Fruit fly (Drosophila melanogaster) whole organism, wandering third instar larva: Measurements from ENCODE around the gene ovo.

Experiments
- Abd-B ChIP-seq: fragments of >200 bp; optimal IDR thresholded peaks from 2 replicates; lab custom pipeline; 2017; ENCODE audit warnings: missing biosample characterization, missing genetic modification characterization
- CG32264 ChIP-seq: fragments of 200-800 bp; sonication (Bioruptor generic); optimal IDR thresholded peaks from 2 replicates; lab custom pipeline; 2016; ENCODE audit warnings: missing biosample characterization, missing genetic modification characterization
- CG9705 ChIP-seq: fragments of 200-800 bp; sonication (Bioruptor generic); optimal IDR thresholded peaks from 2 replicates; lab custom pipeline; 2018; ENCODE audit warnings: missing biosample characterization, mild to moderate bottlenecking, missing genetic modification characterization
- CrebA ChIP-seq: fragments of 200-800 bp; sonication (Bioruptor generic); optimal IDR thresholded peaks from 2 replicates; lab custom pipeline; 2016; ENCODE audit warnings: missing biosample characterization, mild to moderate bottlenecking, missing genetic modification characterization, borderline replicate concordance
- Dfd ChIP-seq: fragments of >200 bp; optimal IDR thresholded peaks from 2 replicates; lab custom pipeline; 2017; ENCODE audit warnings: missing biosample characterization, missing genetic modification characterization
- Dif ChIP-seq: fragments of 200-275, 200-300 bp; sonication (Bioruptor generic); optimal IDR thresholded peaks from 2 replicates; lab custom pipeline; 2018; ENCODE audit warnings: missing biosample characterization, missing genetic modification characterization; ENCODE audit not compliant: partially characterized antibody
- GATAd ChIP-seq: sonication (Bioruptor generic); optimal IDR thresholded peaks from 2 replicates; lab custom pipeline; 2016; ENCODE audit warnings: missing biosample characterization, missing genetic modification characterization
- HLH106 ChIP-seq: fragments of 200-800 bp; optimal IDR thresholded peaks from 3 replicates; lab custom pipeline; 2019; ENCODE audit warnings: missing biosample characterization, mild to moderate bottlenecking, missing genetic modification characterization, moderate library complexity
- Hnf4 ChIP-seq: fragments of 200-800 bp; sonication (Bioruptor generic); optimal IDR thresholded peaks from 2 replicates; lab custom pipeline; 2016; ENCODE audit warnings: missing biosample characterization, mild to moderate bottlenecking, missing genetic modification characterization
- Hr78 ChIP-seq: fragments of >200 bp; optimal IDR thresholded peaks from 2 replicates; lab custom pipeline; 2017; ENCODE audit warnings: missing biosample characterization, missing genetic modification characterization
- Hr83 ChIP-seq: fragments of 200-300 bp; sonication (Bioruptor generic); optimal IDR thresholded peaks from 2 replicates; lab custom pipeline; 2016; ENCODE audit warnings: missing biosample characterization, mild to moderate bottlenecking, missing genetic modification characterization, moderate library complexity; ENCODE audit not compliant: poor library complexity, severe bottlenecking
- Jra ChIP-seq: sonication (Bioruptor generic); optimal IDR thresholded peaks from 2 replicates; lab custom pipeline; 2016; ENCODE audit warnings: missing biosample characterization, missing genetic modification characterization
- Mio ChIP-seq: sonication (Bioruptor generic); optimal IDR thresholded peaks from 2 replicates; lab custom pipeline; 2016; ENCODE audit warnings: missing biosample characterization, missing genetic modification characterization
- Myc ChIP-seq: fragments of >200 bp; optimal IDR thresholded peaks from 2 replicates; lab custom pipeline; 2017
- N ChIP-seq: fragments of >200 bp; optimal IDR thresholded peaks from 2 replicates; lab custom pipeline; 2018; ENCODE audit warnings: missing biosample characterization, missing external identifiers, missing genetic modification characterization
- OdsH ChIP-seq: fragments of 200-800 bp; sonication (Bioruptor generic); optimal IDR thresholded peaks from 2 replicates; lab custom pipeline; 2016; ENCODE audit warnings: missing biosample characterization, mild to moderate bottlenecking, missing genetic modification characterization
- Rel ChIP-seq, 2 experiments: fragments of 200-800 bp; sonication (Bioruptor generic) in 1 of 2; optimal IDR thresholded peaks; 2 replicates in 1 of 2; 3 replicates in 1 of 2; lab custom pipeline; 2016 to 2019; ENCODE audit warnings: mild to moderate bottlenecking in 2 of 2, missing biosample characterization in 2 of 2, missing genetic modification characterization in 2 of 2, moderate library complexity in 1 of 2
- Sp1 ChIP-seq: fragments of 200-800 bp; sonication (Bioruptor generic); optimal IDR thresholded peaks from 3 replicates; lab custom pipeline; 2019; ENCODE audit warnings: missing biosample characterization, mild to moderate bottlenecking, missing genetic modification characterization, moderate library complexity
- Vsx2 ChIP-seq: fragments of 200-300, 225-300 bp; sonication (Bioruptor generic); optimal IDR thresholded peaks from 2 replicates; lab custom pipeline; 2018; ENCODE audit warnings: missing biosample characterization, missing genetic modification characterization; ENCODE audit not compliant: partially characterized antibody
- br ChIP-seq: fragments of 200-800 bp; sonication (Bioruptor generic); optimal IDR thresholded peaks from 2 replicates; lab custom pipeline; 2016; ENCODE audit warnings: missing biosample characterization, missing genetic modification characterization
- brk ChIP-seq: fragments of 200-800 bp; sonication (Bioruptor generic); optimal IDR thresholded peaks from 2 replicates; lab custom pipeline; 2016; ENCODE audit warnings: missing biosample characterization, mild to moderate bottlenecking, missing genetic modification characterization
- dl ChIP-seq, 2 experiments: fragments of 175-275, 200-275 bp in 1 of 2; fragments of 200-275 bp in 1 of 2; sonication (Bioruptor generic); optimal IDR thresholded peaks; lab custom pipeline; 2018; ENCODE audit warnings: mild to moderate bottlenecking in 2 of 2, missing biosample characterization in 2 of 2, missing genetic modification characterization in 2 of 2, moderate library complexity in 2 of 2; ENCODE audit not compliant: partially characterized antibody in 2 of 2, insufficient read depth in 1 of 2
- dmrt93B ChIP-seq: fragments of 200-800 bp; sonication (Bioruptor generic); optimal IDR thresholded peaks from 2 replicates; lab custom pipeline; 2018; ENCODE audit warnings: missing biosample characterization, mild to moderate bottlenecking, missing genetic modification characterization
- dsf ChIP-seq: sonication (Bioruptor generic); optimal IDR thresholded peaks from 2 replicates; lab custom pipeline; 2016; ENCODE audit warnings: missing biosample characterization, missing genetic modification characterization, borderline replicate concordance
- ey ChIP-seq: fragments of 200-800 bp; sonication (Bioruptor generic); optimal IDR thresholded peaks from 2 replicates; lab custom pipeline; 2016; ENCODE audit warnings: missing biosample characterization, missing genetic modification characterization
- foxo ChIP-seq, 2 experiments: fragments of 200-800 bp; sonication (Bioruptor generic); optimal IDR thresholded peaks; 2 replicates in 1 of 2; 3 replicates in 1 of 2; lab custom pipeline; 2016 to 2017; ENCODE audit warnings: missing biosample characterization in 2 of 2, missing genetic modification characterization in 2 of 2
- fru ChIP-seq: fragments of 200-800 bp; sonication (Bioruptor generic); optimal IDR thresholded peaks from 3 replicates; lab custom pipeline; 2016; ENCODE audit warnings: missing biosample characterization, mild to moderate bottlenecking, missing genetic modification characterization
- h ChIP-seq: fragments of 200-800 bp; sonication (Bioruptor generic); optimal IDR thresholded peaks from 3 replicates; lab custom pipeline; 2016; ENCODE audit warnings: missing biosample characterization, mild to moderate bottlenecking, missing genetic modification characterization
- jim ChIP-seq: fragments of 175-275, 200-325 bp; sonication (Bioruptor generic); optimal IDR thresholded peaks from 2 replicates; lab custom pipeline; 2016; ENCODE audit warnings: missing biosample characterization, mild to moderate bottlenecking, missing genetic modification characterization
- lola ChIP-seq: fragments of >200 bp; optimal IDR thresholded peaks from 2 replicates; lab custom pipeline; 2017; ENCODE audit warnings: missing biosample characterization, missing genetic modification characterization
- pan ChIP-seq: fragments of >200 bp; optimal IDR thresholded peaks from 2 replicates; lab custom pipeline; 2017
- psq ChIP-seq: fragments of 200-800 bp; sonication (Bioruptor generic); optimal IDR thresholded peaks from 3 replicates; lab custom pipeline; 2017; ENCODE audit warnings: missing biosample characterization, mild to moderate bottlenecking, missing genetic modification characterization, moderate library complexity
- rgr ChIP-seq: fragments of 200-800 bp; sonication (Bioruptor generic); optimal IDR thresholded peaks from 3 replicates; lab custom pipeline; 2016; ENCODE audit warnings: missing biosample characterization, mild to moderate bottlenecking, missing genetic modification characterization
- sage ChIP-seq: fragments of 200-800 bp; sonication (Bioruptor generic); optimal IDR thresholded peaks from 2 replicates; lab custom pipeline; 2016; ENCODE audit warnings: missing biosample characterization, mild to moderate bottlenecking, missing genetic modification characterization
- sv ChIP-seq: fragments of 200-800 bp; sonication (Bioruptor generic); optimal IDR thresholded peaks from 3 replicates; lab custom pipeline; 2016; ENCODE audit warnings: missing biosample characterization, missing genetic modification characterization
- tai ChIP-seq: sonication (Bioruptor generic); optimal IDR thresholded peaks from 2 replicates; lab custom pipeline; 2016; ENCODE audit warnings: missing biosample characterization, missing genetic modification characterization
- usp ChIP-seq: fragments of >200 bp; optimal IDR thresholded peaks from 2 replicates; lab custom pipeline; 2017; ENCODE audit warnings: missing biosample characterization, missing genetic modification characterization
- woc ChIP-seq: sonication (Bioruptor generic); optimal IDR thresholded peaks from 2 replicates; lab custom pipeline; 2016; ENCODE audit warnings: missing biosample characterization, mild to moderate bottlenecking, missing genetic modification characterization

The ovo gene

DNA sequence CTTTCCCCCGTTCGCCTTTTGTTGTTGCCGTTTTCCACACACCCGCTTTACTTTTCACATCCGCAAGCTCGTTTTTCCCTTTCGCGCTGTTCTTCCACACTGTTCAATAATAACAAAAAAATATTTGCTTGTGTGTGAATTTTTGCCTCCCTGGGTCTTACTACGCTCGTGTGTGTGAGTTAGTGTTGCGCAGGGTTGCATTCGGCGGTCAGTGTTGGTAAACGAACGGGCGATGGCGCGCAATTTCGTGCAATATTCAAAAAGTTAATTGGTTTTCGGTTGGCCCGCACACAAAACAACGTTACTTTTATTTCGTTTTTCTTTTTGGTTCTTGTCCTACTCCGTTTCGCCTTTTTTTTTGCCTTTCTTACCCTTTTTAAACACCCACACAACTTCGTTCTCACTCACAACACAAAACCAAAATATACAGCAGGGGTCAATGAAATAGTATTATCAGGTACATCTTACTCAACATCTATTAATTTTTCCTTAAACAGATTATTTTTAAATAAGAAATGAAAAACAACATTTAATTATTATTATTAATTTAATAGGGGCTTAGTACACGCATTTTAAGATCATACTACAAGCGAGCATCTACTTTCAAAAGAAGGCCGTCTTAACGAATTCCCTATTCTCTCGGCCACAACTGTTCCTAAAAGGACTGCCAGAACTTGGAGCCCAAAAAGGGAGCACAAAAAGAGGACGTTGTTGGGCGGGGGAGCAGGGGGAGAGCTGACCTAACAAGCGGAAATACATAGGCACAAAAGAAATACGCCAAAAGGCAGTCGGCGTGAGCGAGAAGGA lies 35.0 kb downstream of the ovo start (continued):
- TF ChIP-seq Mio, result no peak
- TF ChIP-seq Hr83 (GFP tag; lab: Kevin White, UChicago), result peak; percentile 70
- TF ChIP-seq, all 38 proteins: peak for 8

DNA sequence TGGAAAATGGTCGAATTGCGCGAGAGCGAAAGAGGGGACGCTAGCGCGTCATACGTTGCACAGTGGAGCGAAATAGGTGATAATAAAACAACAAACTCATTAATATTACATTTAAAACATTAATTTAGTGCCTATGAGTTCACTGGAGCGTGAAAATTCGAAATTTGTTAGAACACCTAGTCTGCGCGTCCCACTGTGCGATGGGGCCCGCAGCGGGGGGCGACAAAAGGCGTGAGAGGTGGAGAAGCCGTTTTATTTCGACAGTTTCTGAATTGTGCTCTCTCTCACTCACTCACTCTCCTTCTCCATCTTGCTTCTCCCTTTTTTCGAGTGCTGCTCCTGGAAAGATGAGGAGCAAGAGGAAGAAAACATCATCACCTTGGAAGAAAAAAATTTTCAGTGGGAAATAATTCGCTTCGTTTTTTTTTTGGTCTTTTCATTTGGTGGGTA lies 35.6 kb downstream of the ovo start:
- TF ChIP-seq brk (GFP tag; lab: Kevin White, UChicago), result peak; percentile 82
- TF ChIP-seq Vsx2 (GFP tag; lab: Kevin White, UChicago), result no peak
- TF ChIP-seq Myc, result no peak
- TF ChIP-seq lola (GFP tag; lab: Kevin White, UChicago), result no peak
- no peak for TF ChIP-seq pan (lab: Kevin White, UChicago)
- peak; percentile 97 for TF ChIP-seq h (GFP tag; lab: Kevin White, UChicago)
- TF ChIP-seq dmrt93B (GFP tag; lab: Kevin White, UChicago), result peak; percentile 84
- TF ChIP-seq Hr78 (GFP tag; lab: Kevin White, UChicago), result no peak
- peak; percentile 95 for TF ChIP-seq sv (GFP tag; lab: Kevin White, UChicago)
- no peak for TF ChIP-seq N (GFP tag; lab: Kevin White, UChicago)
- TF ChIP-seq Dif (GFP tag; lab: Kevin White, UChicago), result no peak
- no peak for TF ChIP-seq Abd-B (GFP tag; lab: Kevin White, UChicago)
- peak; percentile 97 for TF ChIP-seq ey (GFP tag; lab: Kevin White, UChicago)
- peak; percentile 96 for TF ChIP-seq Hnf4 (GFP tag; lab: Kevin White, UChicago)
- peak; percentile 97 for TF ChIP-seq fru (GFP tag; lab: Kevin White, UChicago)
- TF ChIP-seq rgr, result peak; percentile 95
- peak; percentile 86 for TF ChIP-seq Sp1 (GFP tag; lab: Kevin White, UChicago)
- TF ChIP-seq Mio, result peak; percentile 82
- peak; percentile 93 for TF ChIP-seq tai (GFP tag; lab: Kevin White, UChicago)
- TF ChIP-seq foxo (GFP tag; optimal IDR thresholded peaks at IDR 0.05; lab: Kevin White, UChicago), result peak; percentile 94 to 97
- TF ChIP-seq Dfd (GFP tag; lab: Kevin White, UChicago), result no peak
- TF ChIP-seq woc (GFP tag; lab: Kevin White, UChicago), result peak; percentile 97
- TF ChIP-seq br (GFP tag; lab: Kevin White, UChicago), result peak; percentile 97
- peak; percentile 42 for TF ChIP-seq CG9705 (GFP tag; lab: Kevin White, UChicago)
- peak; percentile 58 for TF ChIP-seq jim (GFP tag; lab: Kevin White, UChicago)
- no peak for TF ChIP-seq dl (GFP tag; optimal IDR thresholded peaks at IDR 0.05; lab: Kevin White, UChicago; ENCODE audit: insufficient read depth in 1 of 2, partially characterized antibody in 2 of 2)
- peak; percentile 90 for TF ChIP-seq OdsH (GFP tag; lab: Kevin White, UChicago)
- TF ChIP-seq psq (GFP tag; lab: Kevin White, UChicago), result peak; percentile 97
- TF ChIP-seq GATAd (GFP tag; lab: Kevin White, UChicago), result peak; percentile 29
- no peak for TF ChIP-seq usp (GFP tag; lab: Kevin White, UChicago)
- peak; percentile 62 for TF ChIP-seq dsf (GFP tag; lab: Kevin White, UChicago)
- peak; percentile 92 for TF ChIP-seq CG32264 (GFP tag; lab: Kevin White, UChicago)
- TF ChIP-seq HLH106 (tag; lab: Kevin White, UChicago), result peak; percentile 89
- TF ChIP-seq Hr83 (GFP tag; lab: Kevin White, UChicago), result peak; percentile 90
- peak; percentile 90 for TF ChIP-seq Jra (GFP tag; lab: Kevin White, UChicago)
- TF ChIP-seq Rel (GFP tag; optimal IDR thresholded peaks at IDR 0.05; lab: Kevin White, UChicago), result peak; percentile 70
- peak; percentile 38 for TF ChIP-seq Rel (tag; optimal IDR thresholded peaks at IDR 0.05; lab: Kevin White, UChicago)
- peak; percentile 91 for TF ChIP-seq sage (GFP tag; lab: Kevin White, UChicago)
- peak; percentile 90 for TF ChIP-seq CrebA (GFP tag; lab: Kevin White, UChicago)
